Fruit fly (Drosophila melanogaster): Measurements from ENCODE around the gene CG10681.

The CG10681 gene

DNA sequence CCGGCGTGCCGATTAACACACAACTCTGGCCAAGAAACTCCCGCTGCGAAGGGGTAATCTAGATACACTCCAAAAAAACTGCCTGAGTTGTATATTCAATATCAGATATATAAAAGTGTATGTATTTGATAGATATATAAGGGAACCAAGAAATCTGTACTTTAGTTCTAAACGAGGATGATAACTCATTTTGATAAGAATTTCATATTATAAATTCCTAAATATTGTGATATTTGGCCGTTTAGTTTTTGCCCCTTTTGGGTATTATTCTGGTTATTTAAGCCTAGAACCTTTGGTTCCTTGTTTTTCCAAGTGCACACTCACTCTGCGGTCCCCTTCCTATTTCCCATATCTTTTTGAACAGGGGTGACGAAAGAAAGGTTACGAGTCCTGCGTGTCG, 47.8 kb upstream of the CG10681 start (continued):
- TF ChIP-seq NFAT (GFP tag; IDR thresholded peaks at IDR 0.05), result no peak
- no peak for TF ChIP-seq fd64A (GFP tag; optimal IDR thresholded peaks at IDR 0.05)
- peak; percentile 74 for TF ChIP-seq sens (GFP tag)
- peak; percentile 9 for TF ChIP-seq zen (tag; optimal IDR thresholded peaks at IDR 0.05)
- no peak for TF ChIP-seq cwo (GFP tag; optimal IDR thresholded peaks at IDR 0.05)
- peak; percentile 84 for TF ChIP-seq zf30C (GFP tag; optimal IDR thresholded peaks at IDR 0.05)
- TF ChIP-seq CG10979 (tag; optimal IDR thresholded peaks at IDR 0.05), result peak; percentile 42
- TF ChIP-seq Xrp1 (GFP tag; IDR thresholded peaks at IDR 0.05), result peak; percentile 16; the same call in 1 of the 2 replicates
- TF ChIP-seq pnt (GFP tag; optimal IDR thresholded peaks at IDR 0.05), result no peak
- TF ChIP-seq dpn (GFP tag; optimal IDR thresholded peaks at IDR 0.05), result no peak
- TF ChIP-seq CG17829 (tag; optimal IDR thresholded peaks at IDR 0.05), result peak; percentile 12
- TF ChIP-seq CG18619 (GFP tag; optimal IDR thresholded peaks at IDR 0.05), result no peak
- TF ChIP-seq dmrt11E (tag; optimal IDR thresholded peaks at IDR 0.05), result peak; percentile 59
- no peak for TF ChIP-seq da (GFP tag; optimal IDR thresholded peaks at IDR 0.05)

DNA sequence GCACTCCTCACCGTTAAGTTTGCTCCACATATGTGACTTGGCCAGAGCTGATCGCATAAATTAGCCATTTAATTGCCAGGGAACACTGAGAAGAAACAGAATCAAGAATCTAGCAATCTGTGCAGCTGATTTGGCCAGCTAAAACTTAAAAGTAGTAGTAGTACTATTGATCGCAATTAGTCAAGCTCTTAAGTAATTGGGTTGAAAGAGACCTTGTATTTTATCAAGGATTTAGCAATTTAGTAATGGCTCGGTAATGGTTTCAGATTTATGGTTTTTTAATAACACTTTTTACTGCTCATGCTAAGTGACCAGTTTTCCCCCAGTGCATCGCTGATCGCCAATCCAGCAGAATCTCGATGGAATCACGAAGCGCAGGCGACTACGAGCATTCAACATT, 46.3 kb upstream of the CG10681 start:
- no peak for TF ChIP-seq fru (optimal IDR thresholded peaks at IDR 0.05)
- no peak for TF ChIP-seq fd64A (GFP tag; optimal IDR thresholded peaks at IDR 0.05)
- no peak for TF ChIP-seq ci (GFP tag; IDR thresholded peaks at IDR 0.05)
- TF ChIP-seq CG4617 (GFP tag; optimal IDR thresholded peaks at IDR 0.05; ENCODE audit: borderline replicate concordance), result no peak
- TF ChIP-seq CkIIα-i1 (GFP tag; IDR thresholded peaks at IDR 0.05), result no peak
- no peak for TF ChIP-seq hkb (optimal IDR thresholded peaks at IDR 0.05)
- no peak for TF ChIP-seq hkb (GFP tag; IDR thresholded peaks at IDR 0.05)

DNA sequence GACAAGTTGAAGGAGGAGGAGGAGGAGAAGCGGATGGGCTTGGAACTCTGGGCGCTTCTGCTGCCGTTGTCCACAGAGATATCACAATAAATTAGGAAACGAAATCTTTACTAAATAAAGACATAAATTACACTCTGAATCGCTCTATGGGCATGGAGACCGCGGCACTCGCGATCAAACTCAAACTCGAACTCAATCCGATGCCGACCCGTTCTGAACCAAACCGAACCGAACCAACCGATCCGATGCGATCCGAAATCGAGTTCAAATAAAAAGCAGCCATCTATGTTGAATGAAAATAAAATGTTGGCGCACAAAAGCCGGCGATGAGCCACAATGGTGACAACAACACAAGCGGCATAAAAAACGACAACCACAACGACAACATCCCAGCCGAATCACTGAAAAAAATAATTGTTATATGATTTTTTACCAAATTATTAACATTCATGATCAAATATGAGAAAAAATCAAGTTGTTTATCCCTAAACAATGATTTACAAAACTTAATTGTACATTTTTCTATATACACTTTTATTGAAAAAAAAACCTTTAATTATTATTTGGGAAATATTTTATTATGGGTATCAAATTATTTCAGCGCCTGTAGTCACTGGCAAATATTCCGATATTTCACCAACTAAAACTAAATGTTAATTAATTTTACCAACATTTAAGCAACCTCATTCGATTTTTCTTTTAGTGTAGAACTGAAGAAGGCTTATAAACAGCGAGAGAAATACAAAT, 44.2 kb upstream of the CG10681 start:
- TF ChIP-seq CG10366 (GFP tag; IDR thresholded peaks at IDR 0.05) (no peak), CG30403 (GFP tag; optimal IDR thresholded peaks at IDR 0.05) (peak; percentile 86), CG9215 (GFP tag; IDR thresholded peaks at IDR 0.05) (no peak), Aef1 (GFP tag; IDR thresholded peaks at IDR 0.05) (peak; percentile 28; the same call in 2 of the 3 replicates), luna (GFP tag; optimal IDR thresholded peaks at IDR 0.05) (no peak), Usf (GFP tag; optimal IDR thresholded peaks at IDR 0.05) (peak; percentile 63), jumu (GFP tag; optimal IDR thresholded peaks at IDR 0.05) (no peak), CG18599 (GFP tag; optimal IDR thresholded peaks at IDR 0.05) (peak; percentile 46), Sry-δ (GFP tag; optimal IDR thresholded peaks at IDR 0.05) (no peak), sr (GFP tag; IDR thresholded peaks at IDR 0.05) (no peak), Hand (GFP tag; optimal IDR thresholded peaks at IDR 0.05) (no peak), CTCF (GFP tag; optimal IDR thresholded peaks at IDR 0.05) (no peak), CG12299 (tag; optimal IDR thresholded peaks at IDR 0.05) (peak; percentile 21), croc (GFP tag; conservative IDR thresholded peaks at IDR 0.05) (peak; percentile 73), CG2889 (GFP tag; IDR thresholded peaks at IDR 0.05) (no peak), da (GFP tag; optimal IDR thresholded peaks at IDR 0.05) (no peak), CG13424 (tag; optimal IDR thresholded peaks at IDR 0.05) (peak; percentile 89), CG7963 (GFP tag; IDR thresholded peaks at IDR 0.05; ENCODE audit: partially characterized antibody) (no peak), CG10321 (GFP tag; IDR thresholded peaks at IDR 0.05) (no peak), CG11695 (GFP tag; IDR thresholded peaks at IDR 0.05) (peak; percentile 77; the same call in 2 of the 3 replicates), ap (GFP tag; IDR thresholded peaks at IDR 0.05) (peak; percentile 44; the same call in 1 of the 2 replicates), CG16863 (GFP tag; optimal IDR thresholded peaks at IDR 0.05) (peak; percentile 59), Spps (tag; optimal IDR thresholded peaks at IDR 0.05) (peak; percentile 91), ind (GFP tag; optimal IDR thresholded peaks at IDR 0.05) (peak; percentile 62), CG17186 (GFP tag; optimal IDR thresholded peaks at IDR 0.05) (peak; percentile 23), CG30431 (GFP tag; optimal IDR thresholded peaks at IDR 0.05) (peak; percentile 56), run (tag; optimal IDR thresholded peaks at IDR 0.05) (peak; percentile 64), MTF-1 (GFP tag; optimal IDR thresholded peaks at IDR 0.05; ENCODE audit: borderline replicate concordance) (peak; percentile 46), salm (tag; optimal IDR thresholded peaks at IDR 0.05) (peak; percentile 78), tin (GFP tag; optimal IDR thresholded peaks at IDR 0.05) (peak; percentile 78)
